Worm (Caenorhabditis elegans) whole organism, L3 larva: ENCODE measurements around the gene srsy-2.

Source experiments
- R02D3.7 ChIP-seq: fragments of 150-350 bp; optimal IDR thresholded peaks from 2 replicates; lab custom pipeline; 2014; ENCODE audit warnings: missing biosample characterization, missing genetic modification characterization
- ZK546.5 ChIP-seq: sonication (generic microtip); optimal IDR thresholded peaks from 2 replicates; lab custom pipeline; 2017; ENCODE audit warnings: missing biosample characterization, missing genetic modification characterization
- aly-2 ChIP-seq: fragments of 150-350 bp; optimal IDR thresholded peaks from 2 replicates; lab custom pipeline; 2014; ENCODE audit warnings: missing biosample characterization, missing genetic modification characterization
- ama-1 ChIP-seq: fragments of 150-350 bp; optimal IDR thresholded peaks from 2 replicates; lab custom pipeline; 2018
- ceh-16 ChIP-seq: sonication (generic microtip); optimal IDR thresholded peaks from 2 replicates; lab custom pipeline; 2017; ENCODE audit warnings: missing biosample characterization, missing genetic modification characterization
- ceh-28 ChIP-seq: fragments of 150-350 bp; optimal IDR thresholded peaks from 2 replicates; lab custom pipeline; 2014; ENCODE audit warnings: missing biosample characterization, missing genetic modification reagents, missing genetic modification characterization
- ceh-82 ChIP-seq: fragments of 150-350 bp; optimal IDR thresholded peaks from 2 replicates; lab custom pipeline; 2014; ENCODE audit warnings: missing biosample characterization, missing genetic modification characterization
- ceh-9 ChIP-seq: sonication (generic microtip); optimal IDR thresholded peaks from 2 replicates; lab custom pipeline; 2018; ENCODE audit warnings: missing biosample characterization, missing genetic modification characterization
- daf-12 ChIP-seq: fragments of 150-350 bp; optimal IDR thresholded peaks from 2 replicates; lab custom pipeline; 2014; ENCODE audit warnings: missing biosample characterization, missing genetic modification reagents, missing genetic modification characterization
- egl-27 ChIP-seq: sonication (generic microtip); optimal IDR thresholded peaks from 4 replicates; lab custom pipeline; 2017; ENCODE audit warnings: missing biosample characterization, missing genetic modification reagents, missing genetic modification characterization
- egl-5 ChIP-seq: fragments of 150-350 bp; optimal IDR thresholded peaks from 2 replicates; lab custom pipeline; 2017; ENCODE audit warnings: missing biosample characterization, missing genetic modification reagents, missing genetic modification characterization, inconsistent platforms
- elt-1 ChIP-seq: fragments of 150-350 bp; optimal IDR thresholded peaks from 2 replicates; lab custom pipeline; 2014; ENCODE audit warnings: missing biosample characterization, missing genetic modification characterization
- elt-2 ChIP-seq: sonication (generic microtip); optimal IDR thresholded peaks from 2 replicates; lab custom pipeline; 2016; ENCODE audit warnings: missing genetic modification reagents, mild to moderate bottlenecking, missing genetic modification characterization, missing compliant biosample characterization
- elt-3 ChIP-seq, 3 experiments: fragments of 150-350 bp in 1 of 3; sonication (generic microtip) in 2 of 3; optimal IDR thresholded peaks; 2 replicates in 2 of 3; 4 replicates in 1 of 3; lab custom pipeline; 2014 to 2017; ENCODE audit warnings: missing biosample characterization in 3 of 3, missing genetic modification characterization in 3 of 3
- eor-1 ChIP-seq, 2 experiments: fragments of 150-350 bp; optimal IDR thresholded peaks; 2 replicates each; lab custom pipeline; 2014 to 2018; ENCODE audit warnings: missing biosample characterization in 2 of 2, missing genetic modification characterization in 2 of 2
- fkh-10 ChIP-seq: sonication (generic microtip); optimal IDR thresholded peaks from 2 replicates; lab custom pipeline; 2017; ENCODE audit warnings: missing biosample characterization, missing genetic modification reagents, missing genetic modification characterization
- fkh-2 ChIP-seq: fragments of 150-350 bp; optimal IDR thresholded peaks from 2 replicates; lab custom pipeline; 2014; ENCODE audit warnings: missing biosample characterization, missing genetic modification reagents, missing genetic modification characterization
- fos-1 ChIP-seq: fragments of 150-350 bp; optimal IDR thresholded peaks from 2 replicates; lab custom pipeline; 2014; ENCODE audit warnings: missing biosample characterization, missing genetic modification characterization
- hmg-11 ChIP-seq: sonication (generic microtip); optimal IDR thresholded peaks from 2 replicates; lab custom pipeline; 2016; ENCODE audit warnings: missing genetic modification characterization, missing compliant biosample characterization
- jun-1 ChIP-seq: fragments of 150-350 bp; optimal IDR thresholded peaks from 2 replicates; lab custom pipeline; 2014; ENCODE audit warnings: missing biosample characterization, missing genetic modification reagents, missing genetic modification characterization
- lin-15B ChIP-seq: fragments of 150-350 bp; optimal IDR thresholded peaks from 2 replicates; lab custom pipeline; 2014; ENCODE audit warnings: missing biosample characterization, missing genetic modification characterization
- lin-39 ChIP-seq: fragments of 150-350 bp; optimal IDR thresholded peaks from 2 replicates; lab custom pipeline; 2018; ENCODE audit warnings: missing biosample characterization, missing genetic modification reagents, missing genetic modification characterization
- lsy-12 ChIP-seq: sonication (generic microtip); optimal IDR thresholded peaks from 2 replicates; lab custom pipeline; 2016; ENCODE audit warnings: mild to moderate bottlenecking, missing genetic modification characterization, missing compliant biosample characterization
- mml-1 ChIP-seq: fragments of 150-350 bp; sonication (generic microtip); optimal IDR thresholded peaks from 3 replicates; lab custom pipeline; 2014; ENCODE audit warnings: missing biosample characterization, missing genetic modification characterization
- nfya-1 ChIP-seq: sonication (generic microtip); optimal IDR thresholded peaks from 2 replicates; lab custom pipeline; 2017; ENCODE audit warnings: missing genetic modification characterization, mild to moderate bottlenecking, missing compliant biosample characterization, antibody characterized with exemption, moderate library complexity; ENCODE audit not compliant: insufficient read depth
- nhr-11 ChIP-seq: fragments of 150-350 bp; optimal IDR thresholded peaks from 2 replicates; lab custom pipeline; 2014; ENCODE audit warnings: missing biosample characterization, missing genetic modification characterization
- nhr-12 ChIP-seq: fragments of 150-350 bp; optimal IDR thresholded peaks from 2 replicates; lab custom pipeline; 2014; ENCODE audit warnings: missing biosample characterization, missing genetic modification characterization
- nhr-23 ChIP-seq: fragments of 150-350 bp; optimal IDR thresholded peaks from 2 replicates; lab custom pipeline; 2014; ENCODE audit warnings: missing biosample characterization, missing genetic modification reagents, missing genetic modification characterization
- nhr-237 ChIP-seq: fragments of 150-350 bp; optimal IDR thresholded peaks from 2 replicates; lab custom pipeline; 2014; ENCODE audit warnings: missing biosample characterization, missing genetic modification characterization
- nhr-25 ChIP-seq: sonication (generic microtip); optimal IDR thresholded peaks from 2 replicates; lab custom pipeline; 2017; ENCODE audit warnings: missing biosample characterization, missing genetic modification characterization
- nhr-28 ChIP-seq: fragments of 150-350 bp; optimal IDR thresholded peaks from 2 replicates; lab custom pipeline; 2014; ENCODE audit warnings: missing biosample characterization, missing genetic modification characterization
- nhr-43 ChIP-seq: sonication (generic microtip); optimal IDR thresholded peaks from 2 replicates; lab custom pipeline; 2016; ENCODE audit warnings: mild to moderate bottlenecking, missing genetic modification characterization, missing compliant biosample characterization; ENCODE audit not compliant: poor library complexity, severe bottlenecking
- nhr-67 ChIP-seq: fragments of 150-350 bp; optimal IDR thresholded peaks from 2 replicates; lab custom pipeline; 2014; ENCODE audit warnings: missing biosample characterization, missing genetic modification characterization
- nhr-76 ChIP-seq: fragments of 150-350 bp; sonication (generic microtip); optimal IDR thresholded peaks from 5 replicates; lab custom pipeline; 2014; ENCODE audit warnings: missing biosample characterization, missing genetic modification characterization
- nhr-77 ChIP-seq: fragments of 150-350 bp; optimal IDR thresholded peaks from 2 replicates; lab custom pipeline; 2014; ENCODE audit warnings: missing biosample characterization, missing genetic modification characterization
- pha-4 ChIP-seq: fragments of 150-350 bp; optimal IDR thresholded peaks from 2 replicates; lab custom pipeline; 2014; ENCODE audit warnings: missing biosample characterization, missing genetic modification reagents, missing genetic modification characterization
- pqm-1 ChIP-seq: fragments of 150-350 bp; optimal IDR thresholded peaks from 2 replicates; lab custom pipeline; 2017; ENCODE audit warnings: missing biosample characterization, missing genetic modification characterization, inconsistent platforms
- sea-2 ChIP-seq: fragments of 150-350 bp; sonication (generic microtip); optimal IDR thresholded peaks from 4 replicates; lab custom pipeline; 2014; ENCODE audit warnings: missing biosample characterization, missing genetic modification reagents, missing genetic modification characterization
- skn-1 ChIP-seq: fragments of 150-350 bp; optimal IDR thresholded peaks from 2 replicates; lab custom pipeline; 2014; ENCODE audit warnings: missing biosample characterization, missing genetic modification characterization
- tbx-2 ChIP-seq: sonication (generic microtip); optimal IDR thresholded peaks from 2 replicates; lab custom pipeline; 2016; ENCODE audit warnings: mild to moderate bottlenecking, missing genetic modification characterization, missing compliant biosample characterization
- unc-39 ChIP-seq: sonication (generic microtip); optimal IDR thresholded peaks from 4 replicates; lab custom pipeline; 2017; ENCODE audit warnings: missing biosample characterization, missing genetic modification characterization
- zag-1 ChIP-seq: fragments of 150-350 bp; optimal IDR thresholded peaks from 2 replicates; lab custom pipeline; 2014; ENCODE audit warnings: missing biosample characterization, missing genetic modification characterization
- ztf-11 ChIP-seq: fragments of 150-350 bp; optimal IDR thresholded peaks from 2 replicates; lab custom pipeline; 2014; ENCODE audit warnings: missing biosample characterization, missing genetic modification characterization

Gene srsy-2

ce11 chrII:6248503-6248902 is 21.6 kb upstream of the srsy-2 start:
- no peak for TF ChIP-seq nhr-77 (tag; lab: Kevin White, UChicago)
- TF ChIP-seq ZK546.5 (tag; lab: Kevin White, UChicago), result no peak
- no peak for TF ChIP-seq aly-2
- TF ChIP-seq jun-1 (tag; lab: Kevin White, UChicago), result no peak
- TF ChIP-seq pqm-1 (tag; lab: Kevin White, UChicago), result peak; percentile 24
- TF ChIP-seq tbx-2 (tag; lab: Kevin White, UChicago), result peak; percentile 19
- no peak for TF ChIP-seq egl-27
- peak; percentile 82 for TF ChIP-seq lin-39 (tag; lab: Kevin White, UChicago)
- TF ChIP-seq daf-12 (tag; lab: Kevin White, UChicago), result no peak
- TF ChIP-seq nhr-67, result no peak
- TF ChIP-seq pha-4, result peak; percentile 85
- peak; percentile 59 for TF ChIP-seq nhr-23 (tag; lab: Kevin White, UChicago)
- TF ChIP-seq elt-2, result peak; percentile 21
- TF ChIP-seq nhr-28 (tag; lab: Kevin White, UChicago), result no peak
- no peak for TF ChIP-seq elt-1 (tag; lab: Kevin White, UChicago)
- no peak for TF ChIP-seq ceh-28
- no peak for TF ChIP-seq ceh-9 (tag; lab: Kevin White, UChicago)
- TF ChIP-seq ama-1 (lab: Kevin White, UChicago), result no peak
- TF ChIP-seq lsy-12 (tag; lab: Kevin White, UChicago), result no peak
- TF ChIP-seq ceh-16 (tag; lab: Kevin White, UChicago), result no peak
- TF ChIP-seq hmg-11 (tag; lab: Kevin White, UChicago), result peak; percentile 22
- no peak for TF ChIP-seq unc-39 (tag; lab: Kevin White, UChicago)
- no peak for TF ChIP-seq elt-3 (tag; optimal IDR thresholded peaks at IDR 0.05; lab: Kevin White, UChicago)
- TF ChIP-seq nhr-12 (tag; lab: Kevin White, UChicago), result no peak
- TF ChIP-seq fos-1 (tag; lab: Kevin White, UChicago), result no peak
- peak; percentile 59 for TF ChIP-seq nfya-1 (tag; lab: Kevin White, UChicago)
- no peak for TF ChIP-seq skn-1
- TF ChIP-seq zag-1 (tag; lab: Kevin White, UChicago), result no peak
- peak; percentile 70 for TF ChIP-seq nhr-43 (tag; lab: Kevin White, UChicago)
- TF ChIP-seq egl-5, result no peak
- TF ChIP-seq ceh-82 (tag; lab: Kevin White, UChicago), result no peak
- TF ChIP-seq eor-1 (tag; optimal IDR thresholded peaks at IDR 0.05; lab: Kevin White, UChicago), result no peak
- peak; percentile 18 for TF ChIP-seq nhr-25 (tag; lab: Kevin White, UChicago)
- no peak for TF ChIP-seq nhr-11 (tag; lab: Kevin White, UChicago)
- peak; percentile 2 for TF ChIP-seq lin-15B (tag; lab: Kevin White, UChicago)
- TF ChIP-seq R02D3.7 (tag; lab: Kevin White, UChicago), result no peak
- no peak for TF ChIP-seq fkh-2
- no peak for TF ChIP-seq nhr-76 (tag; lab: Kevin White, UChicago)
- no peak for TF ChIP-seq nhr-237
- no peak for TF ChIP-seq mml-1
- TF ChIP-seq, all 47 proteins: peak for 11

ce11 chrII:6248029-6248428 is 21.1 kb upstream of the srsy-2 start:
- TF ChIP-seq sea-2 (GFP tag; lab: Kevin White, UChicago), result no peak
- no peak for TF ChIP-seq ceh-82 (tag; lab: Kevin White, UChicago)
- no peak for TF ChIP-seq nhr-28 (tag; lab: Kevin White, UChicago)
- TF ChIP-seq daf-12 (tag; lab: Kevin White, UChicago), result no peak
- TF ChIP-seq hmg-11 (tag; lab: Kevin White, UChicago), result no peak
- no peak for TF ChIP-seq R02D3.7 (tag; lab: Kevin White, UChicago)
- no peak for TF ChIP-seq ceh-28
- TF ChIP-seq elt-3 (tag; optimal IDR thresholded peaks at IDR 0.05; lab: Kevin White, UChicago), result no peak
- no peak for TF ChIP-seq lin-15B (tag; lab: Kevin White, UChicago)
- no peak for TF ChIP-seq unc-39 (tag; lab: Kevin White, UChicago)
- TF ChIP-seq nhr-12 (tag; lab: Kevin White, UChicago), result no peak
- TF ChIP-seq, all 47 proteins: peak for 0

- no peak for TF ChIP-seq nhr-67
- no peak for TF ChIP-seq nhr-11 (tag; lab: Kevin White, UChicago)
- no peak for TF ChIP-seq lin-15B (tag; lab: Kevin White, UChicago)
- TF ChIP-seq ztf-11, result no peak
- no peak for TF ChIP-seq fkh-2
- TF ChIP-seq fkh-10 (GFP tag; lab: Kevin White, UChicago), result no peak
Observed at ce11 chrII:6247011-6247410, 20.1 kb upstream of the srsy-2 start, which contains the start of gene T24H7.2. T24H7.2 (plus strand) TSS chrII:6247311.
